Worm (Caenorhabditis elegans): ENCODE measurements around the gene slc-17.1.

The slc-17.1 gene

ce11 chrX:17466615-17467014, 1.9 kb upstream of the slc-17.1 start, which contains the start of gene ZK54.3:
Gene ZK54.3, minus strand, starts transcription at chrX:17467005.
- no peak for TF ChIP-seq klf-2 (GFP tag; conservative IDR thresholded peaks at IDR 0.05)
- no peak for TF ChIP-seq ztf-29 (GFP tag; IDR thresholded peaks at IDR 0.05)
- no peak for TF ChIP-seq T22C8.4 (GFP tag; IDR thresholded peaks at IDR 0.05)
- TF ChIP-seq ztf-23 (GFP tag; IDR thresholded peaks at IDR 0.05) = no peak
- TF ChIP-seq flt-1 (GFP tag; IDR thresholded peaks at IDR 0.05) = no peak
- no peak for TF ChIP-seq ref-1 (GFP tag; conservative IDR thresholded peaks at IDR 0.05)
- TF ChIP-seq cog-1 (tag; optimal IDR thresholded peaks at IDR 0.05) = no peak
- TF ChIP-seq med-1 (GFP tag; optimal IDR thresholded peaks at IDR 0.05; ENCODE audit: insufficient read depth) = no peak
- no peak for TF ChIP-seq tab-1 (GFP tag; IDR thresholded peaks at IDR 0.05)

ce11 chrX:17461958-17462357, 2.7 kb downstream of the slc-17.1 start:
- no peak for TF ChIP-seq tab-1 (GFP tag; IDR thresholded peaks at IDR 0.05)
- no peak for TF ChIP-seq flt-1 (GFP tag; IDR thresholded peaks at IDR 0.05)
- TF ChIP-seq ztf-29 (GFP tag; IDR thresholded peaks at IDR 0.05) = no peak
- TF ChIP-seq T22C8.4 (GFP tag; IDR thresholded peaks at IDR 0.05) = no peak
- no peak for TF ChIP-seq klf-2 (GFP tag; conservative IDR thresholded peaks at IDR 0.05)
- TF ChIP-seq cog-1 (tag; optimal IDR thresholded peaks at IDR 0.05) = no peak
- no peak for TF ChIP-seq ref-1 (GFP tag; conservative IDR thresholded peaks at IDR 0.05)
- TF ChIP-seq ztf-23 (GFP tag; IDR thresholded peaks at IDR 0.05) = no peak

ce11 chrX:17458887-17459286, 5.8 kb downstream of the slc-17.1 start, which contains the start of gene mlc-1:
Gene mlc-1, plus strand, starts transcription at chrX:17459210.
- TF ChIP-seq ref-1 (GFP tag; conservative IDR thresholded peaks at IDR 0.05) = no peak
- TF ChIP-seq med-1 (GFP tag; optimal IDR thresholded peaks at IDR 0.05; ENCODE audit: insufficient read depth) = no peak
- TF ChIP-seq tab-1 (GFP tag; IDR thresholded peaks at IDR 0.05) = no peak
- TF ChIP-seq ztf-23 (GFP tag; IDR thresholded peaks at IDR 0.05) = peak; percentile 60; the same call in 1 of the 2 replicates
- no peak; the same call in 1 of the 2 replicates for TF ChIP-seq klf-2 (GFP tag; conservative IDR thresholded peaks at IDR 0.05)
- no peak for TF ChIP-seq ztf-29 (GFP tag; IDR thresholded peaks at IDR 0.05)
- TF ChIP-seq cog-1 (tag; optimal IDR thresholded peaks at IDR 0.05) = no peak

ce11 chrX:17456536-17457165, 8.1 kb downstream of the slc-17.1 start, which contains the start of gene mlc-2:
Gene mlc-2, minus strand, starts transcription at chrX:17456586.
- TF ChIP-seq cog-1 (tag; optimal IDR thresholded peaks at IDR 0.05) (peak; percentile 44), flt-1 (GFP tag; IDR thresholded peaks at IDR 0.05) (no peak)

ce11 chrX:17451410-17451809, 13.3 kb downstream of the slc-17.1 start, which contains the start of gene C36E6.2:
Gene C36E6.2, plus strand, starts transcription at chrX:17451670.
- TF ChIP-seq ref-1 (GFP tag; conservative IDR thresholded peaks at IDR 0.05) (peak; percentile 87), cog-1 (tag; optimal IDR thresholded peaks at IDR 0.05) (peak; percentile 59), tab-1 (GFP tag; IDR thresholded peaks at IDR 0.05) (no peak), flt-1 (GFP tag; IDR thresholded peaks at IDR 0.05) (peak; percentile 42; the same call in 1 of the 2 replicates), ztf-29 (GFP tag; IDR thresholded peaks at IDR 0.05) (peak; percentile 52; the same call in 1 of the 2 replicates), klf-2 (GFP tag; conservative IDR thresholded peaks at IDR 0.05) (no peak), med-1 (GFP tag; optimal IDR thresholded peaks at IDR 0.05; ENCODE audit: insufficient read depth) (no peak), T22C8.4 (GFP tag; IDR thresholded peaks at IDR 0.05) (no peak), ztf-23 (GFP tag; IDR thresholded peaks at IDR 0.05) (no peak)

- peak; percentile 48 for TF ChIP-seq T22C8.4 (GFP tag; IDR thresholded peaks at IDR 0.05)
- TF ChIP-seq flt-1 (GFP tag; IDR thresholded peaks at IDR 0.05) = 0 out of 2 replicates have a peak, but pooled peaks have one; percentile 19
- TF ChIP-seq klf-2 (GFP tag; conservative IDR thresholded peaks at IDR 0.05) = 0 out of 2 replicates have a peak, but pooled peaks have one; percentile 48
- 0 out of 2 replicates have a peak, but pooled peaks have one; percentile 35 for TF ChIP-seq ref-1 (GFP tag; conservative IDR thresholded peaks at IDR 0.05)
- peak; percentile 78 for TF ChIP-seq tab-1 (GFP tag; IDR thresholded peaks at IDR 0.05)
- peak; percentile 23 for TF ChIP-seq ztf-23 (GFP tag; IDR thresholded peaks at IDR 0.05)
These were observed 20.0 kb downstream of the slc-17.1 start for ce11 chrX:17444683-17445082.

- peak; percentile 81 for TF ChIP-seq tab-1 (GFP tag; IDR thresholded peaks at IDR 0.05)
- peak; percentile 47; the same call in 1 of the 2 replicates for TF ChIP-seq T22C8.4 (GFP tag; IDR thresholded peaks at IDR 0.05)
- 0 out of 2 replicates have a peak, but pooled peaks have one; percentile 25 for TF ChIP-seq ref-1 (GFP tag; conservative IDR thresholded peaks at IDR 0.05)
These were observed 22.2 kb downstream of the slc-17.1 start for ce11 chrX:17442539-17442938.

ce11 chrX:17438386-17438785, 26.3 kb downstream of the slc-17.1 start, which contains the start of gene C36E6.8:
Gene C36E6.8, plus strand, starts transcription at chrX:17438686.
- TF ChIP-seq tab-1 (GFP tag; IDR thresholded peaks at IDR 0.05) (no peak), flt-1 (GFP tag; IDR thresholded peaks at IDR 0.05) (no peak), klf-2 (GFP tag; conservative IDR thresholded peaks at IDR 0.05) (no peak)

- TF ChIP-seq med-1 (GFP tag; optimal IDR thresholded peaks at IDR 0.05; ENCODE audit: insufficient read depth) (no peak), flt-1 (GFP tag; IDR thresholded peaks at IDR 0.05) (peak; percentile 28; the same call in 1 of the 2 replicates)
These were observed 30.5 kb downstream of the slc-17.1 start, which contains the start of gene fubl-3 for ce11 chrX:17434234-17434633. Gene fubl-3, plus strand, starts transcription at chrX:17434445.

ce11 chrX:17428803-17429202, 35.9 kb downstream of the slc-17.1 start, which contains the start of gene pbo-6:
Gene pbo-6, plus strand, starts transcription at chrX:17429042.
- no peak for TF ChIP-seq ztf-29 (GFP tag; IDR thresholded peaks at IDR 0.05)
- TF ChIP-seq T22C8.4 (GFP tag; IDR thresholded peaks at IDR 0.05) = no peak
- no peak for TF ChIP-seq med-1 (GFP tag; optimal IDR thresholded peaks at IDR 0.05; ENCODE audit: insufficient read depth)
- TF ChIP-seq tab-1 (GFP tag; IDR thresholded peaks at IDR 0.05) = no peak
- TF ChIP-seq klf-2 (GFP tag; conservative IDR thresholded peaks at IDR 0.05) = no peak
- TF ChIP-seq flt-1 (GFP tag; IDR thresholded peaks at IDR 0.05) = no peak

Measured in whole organism, midembryonic.